Worm (Caenorhabditis elegans): ENCODE data around the gene C07B5.2.

DNA sequence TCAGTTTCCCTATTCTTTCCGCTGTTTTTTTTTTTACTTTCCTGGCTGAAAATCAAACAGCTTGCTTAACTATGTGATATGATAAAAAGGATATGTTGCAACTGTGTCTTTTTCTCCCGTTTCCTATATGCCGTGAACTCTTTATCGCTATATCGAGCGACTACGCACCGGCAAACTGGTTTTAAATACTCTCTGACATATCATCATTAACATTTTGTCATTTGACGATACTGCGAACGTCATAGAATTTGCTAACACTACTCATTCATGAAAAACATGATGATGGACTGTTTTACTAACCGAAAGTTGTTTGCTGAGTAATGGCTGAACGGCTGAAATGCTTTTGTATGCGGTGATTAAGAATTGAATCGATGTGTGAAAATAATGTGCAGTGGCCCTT lies 25.6 kb downstream of the C07B5.2 start:
- no peak for TF ChIP-seq nfya-1 (tag; optimal IDR thresholded peaks at IDR 0.05)
- TF ChIP-seq pqm-1 (tag; optimal IDR thresholded peaks at IDR 0.05), result no peak
- TF ChIP-seq tbx-2 (tag; optimal IDR thresholded peaks at IDR 0.05), result no peak
- no peak for TF ChIP-seq pha-4 (tag; optimal IDR thresholded peaks at IDR 0.05)
- no peak for TF ChIP-seq ref-2 (tag; optimal IDR thresholded peaks at IDR 0.05)
- TF ChIP-seq ceh-45 (GFP tag; IDR thresholded peaks at IDR 0.05), result no peak
- TF ChIP-seq unc-86 (tag; optimal IDR thresholded peaks at IDR 0.05), result no peak
- no peak for TF ChIP-seq ttx-3 (tag; optimal IDR thresholded peaks at IDR 0.05)

Data from whole organism, late embryonic.